Worm (Caenorhabditis elegans): ENCODE measurements around the gene F35H12.1.

Gene F35H12.1

DNA sequence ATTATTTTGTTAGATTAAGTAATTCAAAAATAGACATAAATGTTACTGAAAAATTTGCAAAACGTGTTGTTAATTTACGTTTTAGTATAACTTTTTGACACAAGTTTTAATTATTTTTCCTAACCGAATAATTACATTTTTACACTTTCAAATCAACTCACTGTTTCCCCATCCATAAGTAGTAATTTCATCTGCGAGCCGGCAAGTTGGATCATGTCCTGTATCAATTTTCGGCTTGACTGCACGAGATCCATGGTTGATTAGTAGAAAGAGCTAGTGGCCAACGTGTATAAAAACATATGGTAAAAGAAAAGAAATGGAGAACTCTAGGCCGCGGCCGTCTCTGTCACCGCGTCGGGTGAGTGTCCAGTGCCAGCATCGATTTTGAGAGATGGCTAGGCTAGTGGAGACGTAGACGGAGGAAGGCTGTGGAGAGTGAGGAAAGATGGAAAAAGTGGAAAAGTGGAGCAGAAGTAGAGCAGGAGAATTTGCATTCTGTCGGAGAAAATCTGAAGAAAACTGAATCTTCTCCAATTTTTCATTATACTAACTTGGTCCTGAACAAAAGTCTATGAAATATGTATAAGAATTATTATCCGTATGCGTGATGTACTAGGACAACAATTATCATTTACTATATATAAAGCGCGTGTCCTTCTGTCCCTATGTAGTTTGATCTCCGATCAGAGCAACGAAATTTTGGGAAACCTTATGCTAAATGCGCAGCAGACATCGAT is 41.1 kb downstream of the F35H12.1 start, which contains the start of gene vps-45 (continued):
- TF ChIP-seq hpl-2 (GFP tag; optimal IDR thresholded peaks at IDR 0.05) (no peak), ztf-11 (tag; optimal IDR thresholded peaks at IDR 0.05) (no peak), elt-2 (tag; optimal IDR thresholded peaks at IDR 0.05) (peak; percentile 8), Y116A8C.19 (tag; optimal IDR thresholded peaks at IDR 0.05; ENCODE audit: borderline replicate concordance) (no peak), zip-4 (GFP tag; optimal IDR thresholded peaks at IDR 0.05) (no peak), hlh-4 (tag; optimal IDR thresholded peaks at IDR 0.05) (no peak), pax-3 (tag; optimal IDR thresholded peaks at IDR 0.05) (no peak), unc-130 (tag; optimal IDR thresholded peaks at IDR 0.05) (no peak), unc-62 (GFP tag; optimal IDR thresholded peaks at IDR 0.05) (no peak), lin-39 (tag; optimal IDR thresholded peaks at IDR 0.05) (no peak)

DNA sequence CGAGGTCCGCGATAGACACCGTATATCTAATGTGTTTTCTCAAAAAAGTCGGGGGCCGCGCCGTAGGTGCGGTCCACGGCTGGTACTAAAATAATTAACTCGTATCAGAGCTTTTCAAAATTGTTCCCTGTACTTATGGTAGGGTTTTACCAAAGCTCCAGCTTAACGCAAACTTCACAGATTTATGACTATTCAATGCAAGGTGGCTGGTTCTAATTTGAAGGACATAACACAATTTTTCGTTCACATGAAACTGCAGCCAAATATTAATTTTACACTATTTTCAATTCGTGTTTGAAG is 41.6 kb downstream of the F35H12.1 start:
- TF ChIP-seq xbp-1 (tag; optimal IDR thresholded peaks at IDR 0.05) (no peak), nhr-237 (tag; optimal IDR thresholded peaks at IDR 0.05) (no peak), ztf-11 (tag; optimal IDR thresholded peaks at IDR 0.05) (no peak), ceh-88 (GFP tag; IDR thresholded peaks at IDR 0.05) (no peak), ztf-4 (tag; optimal IDR thresholded peaks at IDR 0.05) (no peak), skn-1 (tag; optimal IDR thresholded peaks at IDR 0.05) (no peak), irx-1 (tag; optimal IDR thresholded peaks at IDR 0.05) (no peak), ceh-63 (GFP tag; optimal IDR thresholded peaks at IDR 0.05) (no peak), isw-1 (GFP tag; IDR thresholded peaks at IDR 0.05) (no peak), tlp-1 (tag; optimal IDR thresholded peaks at IDR 0.05) (no peak), nhr-20 (tag; optimal IDR thresholded peaks at IDR 0.05) (no peak), nhr-71 (tag; optimal IDR thresholded peaks at IDR 0.05) (no peak), nhr-76 (tag; optimal IDR thresholded peaks at IDR 0.05) (no peak), nhr-47 (tag; optimal IDR thresholded peaks at IDR 0.05) (no peak), snu-23 (GFP tag; optimal IDR thresholded peaks at IDR 0.05) (no peak), fkh-8 (tag; optimal IDR thresholded peaks at IDR 0.05) (no peak), unc-30 (tag; optimal IDR thresholded peaks at IDR 0.05) (no peak), zag-1 (tag; optimal IDR thresholded peaks at IDR 0.05) (no peak)

DNA sequence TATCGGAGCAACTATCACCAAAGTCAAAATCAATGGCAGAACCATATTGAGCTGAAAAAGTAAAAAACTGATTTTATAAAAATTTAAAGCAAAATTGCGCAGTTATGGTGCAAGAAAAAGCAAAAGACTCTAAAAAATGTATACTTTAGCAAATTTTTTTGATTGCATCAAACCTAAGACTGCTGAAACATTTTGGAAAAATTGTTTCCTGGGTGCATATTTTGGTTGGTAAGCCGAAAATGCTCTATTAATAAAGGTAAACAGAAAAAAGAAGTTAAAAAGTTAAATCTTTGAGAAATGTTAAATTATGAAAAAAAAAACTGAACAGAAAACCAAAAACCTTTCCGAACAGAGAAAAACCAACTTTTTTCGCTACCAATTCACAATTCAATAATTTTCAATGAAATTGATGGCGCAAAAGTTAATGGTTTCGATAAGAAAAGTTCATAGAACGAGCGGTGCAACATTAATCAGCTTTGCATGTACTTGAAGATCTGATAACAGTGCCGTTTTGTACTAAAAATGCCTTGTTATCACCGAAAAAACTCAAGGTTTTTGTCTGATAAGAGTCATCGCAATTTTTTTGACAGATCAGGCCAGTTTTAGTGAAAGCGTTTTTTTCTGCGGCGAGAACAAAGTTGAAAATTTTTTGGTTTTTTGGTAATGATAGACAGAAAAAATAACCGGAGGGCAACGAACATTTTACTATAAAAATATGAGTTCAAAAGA is 44.5 kb downstream of the F35H12.1 start, which contains the start of gene abhd-3.2:
abhd-3.2 (minus strand) TSS at position 51 of the 729 bp plus-strand sequence.
- TF ChIP-seq mdl-1 (tag; optimal IDR thresholded peaks at IDR 0.05) (peak in 1 of 2 experiments; percentile 30), lin-35 (GFP tag; optimal IDR thresholded peaks at IDR 0.05) (peak in 1 of 2 experiments; percentile 64), elt-3 (tag; optimal IDR thresholded peaks at IDR 0.05) (peak in 5 of 6 experiments; percentile 27 to 86 (median 35)), pqm-1 (tag; optimal IDR thresholded peaks at IDR 0.05) (peak; percentile 93), ztf-11 (tag; optimal IDR thresholded peaks at IDR 0.05) (no peak), grh-1 (GFP tag; IDR thresholded peaks at IDR 0.05) (no peak), tlp-1 (tag; optimal IDR thresholded peaks at IDR 0.05) (peak; percentile 64), nhr-85 (tag) (peak; percentile 78), elt-2 (tag; optimal IDR thresholded peaks at IDR 0.05) (peak; percentile 99), nhr-20 (tag; optimal IDR thresholded peaks at IDR 0.05) (peak; percentile 40), snu-23 (GFP tag; optimal IDR thresholded peaks at IDR 0.05) (peak; percentile 35), nhr-90 (tag; optimal IDR thresholded peaks at IDR 0.05; ENCODE audit: poor library complexity) (peak; percentile 35), lin-14 (GFP tag; optimal IDR thresholded peaks at IDR 0.05) (peak; percentile 39), nhr-47 (tag; optimal IDR thresholded peaks at IDR 0.05) (no peak), lsy-2 (tag; optimal IDR thresholded peaks at IDR 0.05) (peak in 1 of 2 experiments; percentile 20), jun-1 (tag; optimal IDR thresholded peaks at IDR 0.05) (peak; percentile 63), isw-1 (GFP tag; IDR thresholded peaks at IDR 0.05) (no peak), nhr-19 (GFP tag; conservative IDR thresholded peaks at IDR 0.05) (peak; percentile 52), ama-1 (optimal IDR thresholded peaks at IDR 0.05) (no peak), blmp-1 (tag; optimal IDR thresholded peaks at IDR 0.05) (peak; percentile 41), nhr-71 (tag; optimal IDR thresholded peaks at IDR 0.05) (peak; percentile 37), efl-1 (optimal IDR thresholded peaks at IDR 0.05) (no peak), efl-1 (GFP tag; optimal IDR thresholded peaks at IDR 0.05 in 1 of 2) (peak in 1 of 2 experiments; percentile 66), fos-1 (tag; optimal IDR thresholded peaks at IDR 0.05) (no peak)

All from whole organism, L1 larva.